Fruit fly (Drosophila melanogaster) whole organism: ENCODE measurements around the gene CG17321.

Experiments
- CG8478 ChIP-seq: fragments of >200 bp; optimal IDR thresholded peaks from 2 replicates; lab custom pipeline; 2018; ENCODE audit warnings: inconsistent platforms
- Dll ChIP-seq: fragments of >200 bp; optimal IDR thresholded peaks from 2 replicates; lab custom pipeline; 2017
- EcR ChIP-seq, 2 experiments: fragments of >200 bp; optimal IDR thresholded peaks; 2 replicates each; lab custom pipeline; 2017; ENCODE audit warnings: missing biosample characterization in 2 of 2, missing genetic modification characterization in 2 of 2, missing genetic modification reagents in 2 of 2
- pan ChIP-seq: fragments of >200 bp; optimal IDR thresholded peaks from 2 replicates; lab custom pipeline; 2017
- psq ChIP-seq: fragments of >200 bp; optimal IDR thresholded peaks from 2 replicates; lab custom pipeline; 2017
- usp ChIP-seq: fragments of >200 bp; optimal IDR thresholded peaks from 2 replicates; lab custom pipeline; 2017; ENCODE audit warnings: missing biosample characterization, missing genetic modification characterization, mixed read lengths

The CG17321 gene

dm6 chr2L:18899862-18900261 is 54.9 kb downstream of the CG17321 start:
- TF ChIP-seq Dll (lab: Kevin White, UChicago) (no peak), CG8478 (no peak), usp (GFP tag; lab: Kevin White, UChicago) (no peak), pan (lab: Kevin White, UChicago) (no peak), EcR (GFP tag; optimal IDR thresholded peaks at IDR 0.05; lab: Kevin White, UChicago) (no peak), psq (no peak)

- no peak for TF ChIP-seq CG8478
- TF ChIP-seq EcR (GFP tag; optimal IDR thresholded peaks at IDR 0.05; lab: Kevin White, UChicago): no peak
- no peak for TF ChIP-seq usp (GFP tag; lab: Kevin White, UChicago)
- no peak for TF ChIP-seq psq
- no peak for TF ChIP-seq pan (lab: Kevin White, UChicago)
- TF ChIP-seq Dll (lab: Kevin White, UChicago): no peak
Observed at dm6 chr2L:18900976-18901375, 56.0 kb downstream of the CG17321 start.
